Worm (Caenorhabditis elegans) whole organism, mixed stage, embryonic: ENCODE data around the gene srd-8.
A peak's percentile ranks its signal among the peaks of the same experiment; 100 is the strongest.

ENCODE experiments used
- bed-3 ChIP-seq: fragments of 200-800 bp; sonication (Bioruptor generic); optimal IDR thresholded peaks from 3 replicates; lab custom pipeline; 2018; ENCODE audit warnings: mild to moderate bottlenecking, missing genetic modification characterization, moderate library complexity, missing compliant biosample characterization
- blmp-1 ChIP-seq: fragments of 150-350 bp; optimal IDR thresholded peaks from 2 replicates; lab custom pipeline; 2014; ENCODE audit warnings: missing biosample characterization, missing genetic modification characterization
- ceh-39 ChIP-seq: fragments of 150-350 bp; optimal IDR thresholded peaks from 2 replicates; lab custom pipeline; 2014; ENCODE audit warnings: missing biosample characterization, missing genetic modification characterization
- ceh-43 ChIP-seq: fragments of 200-800 bp; sonication (Bioruptor generic); optimal IDR thresholded peaks from 2 replicates; lab custom pipeline; 2018; ENCODE audit warnings: mild to moderate bottlenecking, missing genetic modification characterization, moderate library complexity, missing compliant biosample characterization
- ceh-83 ChIP-seq: fragments of 200-800 bp; sonication (Bioruptor generic); optimal IDR thresholded peaks from 2 replicates; lab custom pipeline; 2018; ENCODE audit warnings: mild to moderate bottlenecking, missing genetic modification characterization, missing compliant biosample characterization
- ces-1 ChIP-seq: fragments of 150-350 bp; optimal IDR thresholded peaks from 2 replicates; lab custom pipeline; 2014; ENCODE audit warnings: missing biosample characterization, missing genetic modification reagents, missing genetic modification characterization
- drap-1 ChIP-seq: fragments of 200-800 bp; sonication (Bioruptor generic); optimal IDR thresholded peaks from 3 replicates; lab custom pipeline; 2018; ENCODE audit warnings: mild to moderate bottlenecking, missing genetic modification characterization, missing compliant biosample characterization
- elt-1 ChIP-seq: sonication (generic microtip); optimal IDR thresholded peaks from 2 replicates; lab custom pipeline; 2017; ENCODE audit warnings: missing genetic modification characterization, mild to moderate bottlenecking, missing compliant biosample characterization, antibody characterized with exemption, moderate library complexity, borderline replicate concordance; ENCODE audit not compliant: insufficient read depth
- elt-3 ChIP-seq: fragments of 150-350 bp; optimal IDR thresholded peaks from 2 replicates; lab custom pipeline; 2014; ENCODE audit warnings: missing biosample characterization, missing genetic modification characterization
- ham-2 ChIP-seq: fragments of 200-800 bp; sonication (Bioruptor generic); optimal IDR thresholded peaks from 2 replicates; lab custom pipeline; 2018; ENCODE audit warnings: mild to moderate bottlenecking, missing genetic modification characterization, missing compliant biosample characterization
- hlh-1 ChIP-seq: fragments of 150-350 bp; optimal IDR thresholded peaks from 2 replicates; lab custom pipeline; 2014; ENCODE audit warnings: missing biosample characterization, missing genetic modification reagents, missing genetic modification characterization
- lin-32 ChIP-seq: fragments of 200-800 bp; sonication (Bioruptor generic); optimal IDR thresholded peaks from 2 replicates; lab custom pipeline; 2018; ENCODE audit warnings: mild to moderate bottlenecking, missing genetic modification characterization, missing compliant biosample characterization
- lsy-2 ChIP-seq: fragments of 150-350 bp; optimal IDR thresholded peaks from 2 replicates; lab custom pipeline; 2014; ENCODE audit warnings: missing biosample characterization, missing genetic modification characterization
- mep-1 ChIP-seq: fragments of 150-350 bp; optimal IDR thresholded peaks from 2 replicates; lab custom pipeline; 2017; ENCODE audit warnings: missing biosample characterization, missing genetic modification reagents, missing genetic modification characterization, inconsistent platforms
- mls-2 ChIP-seq: sonication (generic microtip); optimal IDR thresholded peaks from 2 replicates; lab custom pipeline; 2016; ENCODE audit warnings: mild to moderate bottlenecking, missing genetic modification characterization, moderate library complexity, missing compliant biosample characterization
- nhr-12 ChIP-seq: fragments of 150-350 bp; optimal IDR thresholded peaks from 2 replicates; lab custom pipeline; 2014; ENCODE audit warnings: missing biosample characterization, missing genetic modification characterization
- nhr-237 ChIP-seq: fragments of 150-350 bp; optimal IDR thresholded peaks from 2 replicates; lab custom pipeline; 2014; ENCODE audit warnings: missing biosample characterization, missing genetic modification characterization
- nhr-28 ChIP-seq: fragments of 150-350 bp; optimal IDR thresholded peaks from 2 replicates; lab custom pipeline; 2014; ENCODE audit warnings: missing biosample characterization, missing genetic modification characterization
- nhr-76 ChIP-seq: sonication (generic microtip); optimal IDR thresholded peaks from 2 replicates; lab custom pipeline; 2017; ENCODE audit warnings: missing biosample characterization, missing genetic modification characterization
- pha-4 ChIP-seq: fragments of 150-350 bp; optimal IDR thresholded peaks from 2 replicates; lab custom pipeline; 2018; ENCODE audit warnings: missing biosample characterization, missing genetic modification reagents, missing genetic modification characterization
- sem-2 ChIP-seq: fragments of 200-800 bp; sonication (Bioruptor generic); optimal IDR thresholded peaks from 2 replicates; lab custom pipeline; 2018; ENCODE audit warnings: mild to moderate bottlenecking, missing genetic modification characterization, missing compliant biosample characterization
- snpc-4 ChIP-seq: fragments of 150-350 bp; optimal IDR thresholded peaks from 2 replicates; lab custom pipeline; 2014; ENCODE audit warnings: missing biosample characterization, missing genetic modification characterization
- sptf-1 ChIP-seq: sonication (generic microtip); optimal IDR thresholded peaks from 2 replicates; lab custom pipeline; 2017; ENCODE audit warnings: mild to moderate bottlenecking, missing genetic modification characterization, moderate library complexity, missing compliant biosample characterization
- tbx-8 ChIP-seq: fragments of 200-800 bp; sonication (Bioruptor generic); optimal IDR thresholded peaks from 2 replicates; lab custom pipeline; 2018; ENCODE audit warnings: mild to moderate bottlenecking, missing genetic modification characterization, moderate library complexity, missing compliant biosample characterization
- unc-120 ChIP-seq: sonication (generic microtip); optimal IDR thresholded peaks from 2 replicates; lab custom pipeline; 2017; ENCODE audit warnings: missing genetic modification characterization, missing compliant biosample characterization; ENCODE audit not compliant: poor library complexity, severe bottlenecking
- zip-8 ChIP-seq: fragments of 150-350 bp; optimal IDR thresholded peaks from 2 replicates; lab custom pipeline; 2014; ENCODE audit warnings: missing biosample characterization, missing genetic modification characterization

The srd-8 gene

DNA sequence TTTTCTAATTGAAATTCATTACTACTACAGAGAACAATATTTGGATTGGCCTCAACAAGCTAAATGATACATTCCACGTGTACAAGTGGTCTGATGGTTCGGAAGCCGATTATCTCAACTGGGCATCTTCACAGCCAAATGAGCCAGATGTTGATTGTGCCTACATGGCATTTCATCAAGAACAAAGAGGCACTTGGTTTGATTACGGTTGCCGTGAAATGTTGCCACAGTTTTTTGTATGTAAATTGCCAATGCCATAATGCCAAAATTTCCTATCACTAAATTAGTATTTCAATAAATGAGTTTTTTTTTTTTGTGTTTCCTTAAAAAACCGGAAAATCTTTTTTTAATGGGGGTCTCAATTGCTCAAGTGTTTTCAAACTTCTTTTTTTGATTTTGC is 9.3 kb upstream of the srd-8 start:
- no peak for TF ChIP-seq lin-32 (GFP tag; lab: Kevin White, UChicago)
- TF ChIP-seq unc-120 (tag; lab: Kevin White, UChicago) = no peak
- no peak for TF ChIP-seq pha-4 (tag; lab: Kevin White, UChicago)
- no peak for TF ChIP-seq sem-2 (GFP tag; lab: Kevin White, UChicago)
- no peak for TF ChIP-seq bed-3
- no peak for TF ChIP-seq ceh-43 (GFP tag; lab: Kevin White, UChicago)
- TF ChIP-seq zip-8 = no peak

DNA sequence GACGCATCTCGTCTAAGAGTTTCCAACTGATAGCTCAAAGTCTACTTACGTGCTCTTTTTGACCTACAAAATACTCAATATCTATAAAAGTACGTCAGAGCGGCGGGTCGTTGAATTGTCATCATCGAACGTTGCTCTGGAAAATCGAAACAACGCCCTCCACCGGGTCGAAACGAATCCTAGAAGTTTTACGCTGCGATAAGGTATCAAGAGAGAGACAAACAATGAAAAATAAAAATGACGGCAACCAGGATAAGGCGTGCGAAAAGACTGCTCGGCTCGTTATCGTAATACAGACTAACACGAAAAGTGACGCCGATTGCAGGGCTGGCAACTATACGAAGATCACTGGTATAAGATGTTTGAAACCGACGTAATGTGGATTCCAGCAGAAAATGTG is 8.8 kb upstream of the srd-8 start:
- TF ChIP-seq sptf-1 = no peak
- no peak for TF ChIP-seq ces-1
- TF ChIP-seq ceh-83 (GFP tag; lab: Kevin White, UChicago) = no peak
- no peak for TF ChIP-seq sem-2 (GFP tag; lab: Kevin White, UChicago)
- no peak for TF ChIP-seq ham-2 (GFP tag; lab: Kevin White, UChicago)
- no peak for TF ChIP-seq ceh-43 (GFP tag; lab: Kevin White, UChicago)
- no peak for TF ChIP-seq blmp-1 (tag; lab: Kevin White, UChicago)

DNA sequence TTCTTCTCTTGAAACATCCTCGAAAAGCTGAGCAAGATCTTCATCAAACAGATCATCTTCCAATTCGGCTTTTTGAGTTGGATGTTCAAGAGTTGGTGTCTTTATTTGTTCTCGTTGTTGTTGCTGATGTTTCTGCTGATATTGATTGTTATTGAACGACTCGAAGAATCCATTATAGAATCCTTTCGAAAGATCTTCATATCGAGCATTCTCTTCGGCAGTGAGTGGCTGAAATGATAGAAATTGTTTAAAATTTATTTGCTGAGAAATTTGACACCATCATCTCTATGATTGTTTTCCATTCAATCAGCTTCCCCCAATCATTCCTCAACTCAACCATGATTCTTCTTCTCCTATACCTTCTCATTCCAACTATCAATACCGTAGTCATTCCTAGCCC is 8.2 kb upstream of the srd-8 start, which contains the start of gene clec-178:
TSS of gene clec-178 (plus strand) at position 301 of the 400 bp plus-strand sequence.
- TF ChIP-seq elt-1 = no peak
- TF ChIP-seq ceh-39 (tag; lab: Kevin White, UChicago) = no peak
- no peak for TF ChIP-seq nhr-12
- no peak for TF ChIP-seq tbx-8
- no peak for TF ChIP-seq hlh-1 (tag; lab: Kevin White, UChicago)
- TF ChIP-seq nhr-237 (tag; lab: Kevin White, UChicago) = no peak
- no peak for TF ChIP-seq snpc-4

DNA sequence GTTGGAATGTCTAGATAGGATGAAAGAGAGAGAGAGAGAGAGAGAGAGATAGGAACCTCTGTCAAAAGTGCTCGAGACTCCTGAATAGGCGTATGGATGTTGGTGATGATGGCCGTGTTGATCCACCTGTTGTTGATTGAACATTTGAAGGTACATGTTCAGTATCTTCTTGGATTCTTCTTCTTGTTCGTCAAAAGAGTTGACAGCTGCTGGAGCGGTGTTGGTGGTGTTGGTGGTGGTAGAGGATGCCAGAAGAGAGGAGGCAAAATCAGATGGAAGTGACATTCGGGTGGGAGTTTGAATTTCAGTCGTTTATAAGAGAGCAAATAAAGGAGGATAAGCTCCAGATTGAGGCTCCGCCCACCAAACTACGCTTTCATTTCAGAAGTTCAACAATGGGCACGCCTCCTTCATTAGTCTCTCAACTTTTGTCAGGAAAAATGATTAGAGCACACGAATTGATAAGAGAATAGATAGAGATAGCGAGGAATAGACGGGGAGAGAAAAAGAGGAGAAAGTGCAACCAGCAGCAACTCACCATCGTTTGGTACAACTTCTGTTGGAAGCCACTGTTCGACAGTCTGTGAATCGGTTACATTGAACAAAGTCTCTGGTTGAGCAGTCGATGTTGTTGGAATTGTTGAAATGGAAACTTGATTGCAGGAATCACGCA is 7.5 kb upstream of the srd-8 start:
- no peak for TF ChIP-seq lin-32 (GFP tag; lab: Kevin White, UChicago)
- TF ChIP-seq nhr-28 (tag; lab: Kevin White, UChicago) = no peak
- peak; percentile 22 for TF ChIP-seq sptf-1

DNA sequence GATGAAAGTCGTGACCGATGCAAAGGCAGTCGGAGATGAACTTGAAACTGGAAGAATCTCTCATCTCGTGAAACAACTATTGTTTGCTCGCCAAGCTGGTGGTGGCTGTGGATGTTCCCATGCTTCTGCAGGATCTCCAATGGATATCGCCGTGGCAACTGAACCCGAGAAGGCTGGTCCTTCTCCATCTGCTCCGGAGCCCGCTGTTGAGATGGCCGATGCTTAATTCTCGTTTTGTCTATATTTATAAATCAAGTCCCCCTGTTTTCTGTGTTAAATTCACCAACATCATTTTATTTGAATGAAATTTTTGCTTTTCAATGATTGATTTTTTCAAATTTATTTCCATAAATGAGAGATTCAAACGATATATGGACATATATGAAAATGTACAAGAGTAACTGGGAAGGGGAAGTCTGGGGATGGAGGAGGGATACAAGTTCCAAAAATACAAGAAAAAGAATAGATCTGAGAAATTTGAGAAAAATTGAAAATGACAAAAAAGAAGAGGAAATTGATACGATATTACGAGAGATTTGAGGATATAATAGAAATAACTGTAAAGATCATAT is 5.4 kb upstream of the srd-8 start:
- TF ChIP-seq nhr-237 (tag; lab: Kevin White, UChicago) (peak; percentile 18), lsy-2 (tag; lab: Kevin White, UChicago) (no peak)

DNA sequence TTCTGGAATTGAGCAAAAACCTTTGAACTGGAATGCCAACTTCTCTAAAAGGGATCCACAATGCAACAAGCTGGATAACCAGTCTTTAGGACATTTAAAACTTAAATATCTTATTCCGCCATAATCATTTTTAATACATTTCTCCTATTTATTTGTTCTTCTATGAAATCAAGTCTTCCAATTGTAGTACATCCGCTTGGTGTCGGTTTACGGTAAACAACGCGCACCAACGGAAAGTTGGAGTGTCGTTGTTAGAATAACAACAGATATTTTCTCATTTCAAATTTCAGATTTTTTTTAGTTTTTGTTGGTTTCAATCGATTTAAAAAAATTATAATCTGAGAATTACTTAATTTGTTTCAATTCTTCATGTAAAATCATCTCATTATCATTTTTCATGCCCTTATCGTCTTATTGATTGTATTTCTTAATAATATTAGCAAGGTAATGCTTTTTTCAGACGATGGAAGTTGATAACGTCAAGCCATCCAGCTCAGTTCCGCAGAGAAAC is 3.7 kb upstream of the srd-8 start, which contains the start of gene csn-5:
TSS of gene csn-5 (plus strand) at position 461 of the 511 bp plus-strand sequence.
- TF ChIP-seq nhr-76 (no peak), ces-1 (peak; percentile 1)

DNA sequence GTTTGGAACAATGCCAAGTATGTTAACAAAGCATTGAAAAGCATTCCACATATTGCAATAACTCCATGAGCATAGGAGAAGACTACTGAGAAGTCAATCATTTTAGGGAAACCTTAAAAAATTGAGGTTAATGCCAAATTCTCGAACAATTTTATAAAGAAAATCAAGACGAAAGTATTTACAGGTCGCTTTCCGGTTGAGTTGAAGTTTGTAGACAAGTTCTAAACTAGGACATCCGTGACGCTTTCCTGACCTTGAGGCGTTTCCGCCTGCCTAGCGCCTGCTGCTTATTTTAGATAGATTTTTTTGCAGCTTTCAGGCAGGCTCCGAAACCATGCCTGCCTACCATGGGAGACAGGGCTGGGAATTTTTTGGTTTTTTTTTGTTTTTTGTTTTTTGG is 9.9 kb downstream of the srd-8 start, which contains the start of gene srd-13:
TSS of gene srd-13 (minus strand) at position 101 of the 400 bp plus-strand sequence.
- no peak for TF ChIP-seq nhr-12
- TF ChIP-seq mls-2 (tag; lab: Kevin White, UChicago) = no peak
- no peak for TF ChIP-seq snpc-4
- no peak for TF ChIP-seq mep-1 (tag; lab: Kevin White, UChicago)
- TF ChIP-seq elt-1 = no peak
- TF ChIP-seq sem-2 (GFP tag; lab: Kevin White, UChicago) = no peak
- TF ChIP-seq nhr-28 (tag; lab: Kevin White, UChicago) = no peak
- TF ChIP-seq tbx-8 = no peak
- TF ChIP-seq hlh-1 (tag; lab: Kevin White, UChicago) = no peak
- TF ChIP-seq drap-1 (GFP tag; lab: Kevin White, UChicago) = no peak
- no peak for TF ChIP-seq elt-3 (tag; lab: Kevin White, UChicago)
- TF ChIP-seq ces-1 = no peak
- no peak for TF ChIP-seq nhr-237 (tag; lab: Kevin White, UChicago)
- TF ChIP-seq pha-4 (tag; lab: Kevin White, UChicago) = no peak
- TF ChIP-seq ham-2 (GFP tag; lab: Kevin White, UChicago) = no peak
